Worm (Caenorhabditis elegans): ENCODE data around the gene unc-96.

unc-96 gene

ce11 chrX:593245-593733 lies 27.8 kb downstream of the unc-96 start (continued):
- TF ChIP-seq alr-1 (tag; optimal IDR thresholded peaks at IDR 0.05) = no peak
- peak; percentile 88 for TF ChIP-seq peb-1 (tag; optimal IDR thresholded peaks at IDR 0.05)
- TF ChIP-seq ztf-11 (tag; optimal IDR thresholded peaks at IDR 0.05) = no peak
- peak; percentile 76 for TF ChIP-seq lin-13 (GFP tag; optimal IDR thresholded peaks at IDR 0.05)
- no peak for TF ChIP-seq elt-1 (tag; optimal IDR thresholded peaks at IDR 0.05)
- peak; percentile 80 for TF ChIP-seq nhr-25 (tag; optimal IDR thresholded peaks at IDR 0.05)
- TF ChIP-seq nhr-10 (tag; optimal IDR thresholded peaks at IDR 0.05) = no peak

- no peak for TF ChIP-seq unc-62 (GFP tag; optimal IDR thresholded peaks at IDR 0.05)
- TF ChIP-seq aly-2 (tag; optimal IDR thresholded peaks at IDR 0.05) = no peak
- TF ChIP-seq ztf-4 (tag; optimal IDR thresholded peaks at IDR 0.05) = no peak
- no peak for TF ChIP-seq nhr-25 (tag; optimal IDR thresholded peaks at IDR 0.05)
- no peak for TF ChIP-seq nhr-129 (tag; optimal IDR thresholded peaks at IDR 0.05)
- no peak for TF ChIP-seq elt-1 (tag; optimal IDR thresholded peaks at IDR 0.05)
- no peak for TF ChIP-seq C34F6.9 (tag; optimal IDR thresholded peaks at IDR 0.05)
- no peak for TF ChIP-seq ztf-1 (GFP tag; conservative IDR thresholded peaks at IDR 0.05)
- no peak for TF ChIP-seq ztf-11 (tag; optimal IDR thresholded peaks at IDR 0.05)
- no peak for TF ChIP-seq snpc-4 (tag; optimal IDR thresholded peaks at IDR 0.05)
- no peak for TF ChIP-seq lin-39 (tag; optimal IDR thresholded peaks at IDR 0.05)
- TF ChIP-seq skn-1 (tag; optimal IDR thresholded peaks at IDR 0.05) = no peak
- no peak for TF ChIP-seq ZK546.5 (tag; optimal IDR thresholded peaks at IDR 0.05)
- no peak for TF ChIP-seq zag-1 (tag; optimal IDR thresholded peaks at IDR 0.05)
- TF ChIP-seq lin-13 (GFP tag; optimal IDR thresholded peaks at IDR 0.05) = no peak
- TF ChIP-seq mdl-1 (tag; optimal IDR thresholded peaks at IDR 0.05) = no peak
- TF ChIP-seq nhr-11 (tag; optimal IDR thresholded peaks at IDR 0.05) = no peak
- no peak for TF ChIP-seq F13H6.1 (tag; optimal IDR thresholded peaks at IDR 0.05)
- no peak for TF ChIP-seq lin-11 (tag; optimal IDR thresholded peaks at IDR 0.05)
- TF ChIP-seq mbf-1 (tag; optimal IDR thresholded peaks at IDR 0.05) = no peak
Observed at ce11 chrX:591056-591455, 30.0 kb downstream of the unc-96 start.

- TF ChIP-seq unc-55 (GFP tag; optimal IDR thresholded peaks at IDR 0.05) (no peak), elt-1 (tag; optimal IDR thresholded peaks at IDR 0.05) (no peak), unc-39 (tag; optimal IDR thresholded peaks at IDR 0.05) (no peak), mab-5 (tag; optimal IDR thresholded peaks at IDR 0.05) (no peak), egl-27 (tag; optimal IDR thresholded peaks at IDR 0.05) (no peak), snpc-4 (tag; optimal IDR thresholded peaks at IDR 0.05) (no peak), zag-1 (tag; optimal IDR thresholded peaks at IDR 0.05) (no peak), dmd-4 (tag; optimal IDR thresholded peaks at IDR 0.05) (no peak), nhr-23 (tag; optimal IDR thresholded peaks at IDR 0.05) (no peak), ama-1 (optimal IDR thresholded peaks at IDR 0.05) (no peak), blmp-1 (tag; optimal IDR thresholded peaks at IDR 0.05; ENCODE audit: insufficient read depth) (no peak), lin-11 (tag; optimal IDR thresholded peaks at IDR 0.05) (no peak), F13H6.1 (tag; optimal IDR thresholded peaks at IDR 0.05) (no peak), fos-1 (tag; optimal IDR thresholded peaks at IDR 0.05) (no peak)
Observed at ce11 chrX:587798-588197, 33.3 kb downstream of the unc-96 start, which contains the start of gene mrp-1. TSS of gene mrp-1 (minus strand) at chrX:587898.

- no peak for TF ChIP-seq nhr-129 (tag; optimal IDR thresholded peaks at IDR 0.05)
- TF ChIP-seq nhr-21 (tag; optimal IDR thresholded peaks at IDR 0.05) = no peak
- TF ChIP-seq ama-1 (optimal IDR thresholded peaks at IDR 0.05) = no peak
- no peak for TF ChIP-seq aly-2 (tag; optimal IDR thresholded peaks at IDR 0.05)
- no peak for TF ChIP-seq sem-4 (tag; optimal IDR thresholded peaks at IDR 0.05)
- no peak for TF ChIP-seq alr-1 (tag; optimal IDR thresholded peaks at IDR 0.05)
- no peak for TF ChIP-seq sma-3 (GFP tag; optimal IDR thresholded peaks at IDR 0.05)
- TF ChIP-seq ceh-16 (tag; optimal IDR thresholded peaks at IDR 0.05) = peak; percentile 11
- TF ChIP-seq nhr-23 (tag; optimal IDR thresholded peaks at IDR 0.05) = no peak
- no peak for TF ChIP-seq ceh-82 (tag; optimal IDR thresholded peaks at IDR 0.05)
- no peak for TF ChIP-seq egl-27 (tag; optimal IDR thresholded peaks at IDR 0.05)
- TF ChIP-seq C34F6.9 (tag; optimal IDR thresholded peaks at IDR 0.05) = no peak
- no peak for TF ChIP-seq ZK546.5 (tag; optimal IDR thresholded peaks at IDR 0.05)
- TF ChIP-seq nhr-25 (tag; optimal IDR thresholded peaks at IDR 0.05) = peak; percentile 11
- TF ChIP-seq sma-9 (GFP tag; optimal IDR thresholded peaks at IDR 0.05) = no peak
- TF ChIP-seq sma-9 (tag; optimal IDR thresholded peaks at IDR 0.05) = no peak
- peak; percentile 41 for TF ChIP-seq elt-1 (tag; optimal IDR thresholded peaks at IDR 0.05)
- no peak for TF ChIP-seq nhr-11 (tag; optimal IDR thresholded peaks at IDR 0.05)
- no peak for TF ChIP-seq elt-3 (tag; optimal IDR thresholded peaks at IDR 0.05)
- no peak for TF ChIP-seq lin-11 (tag; optimal IDR thresholded peaks at IDR 0.05)
- TF ChIP-seq R02D3.7 (tag; optimal IDR thresholded peaks at IDR 0.05) = no peak
- no peak for TF ChIP-seq mab-5 (tag; optimal IDR thresholded peaks at IDR 0.05)
- no peak for TF ChIP-seq mbf-1 (tag; optimal IDR thresholded peaks at IDR 0.05)
- no peak for TF ChIP-seq unc-55 (GFP tag; optimal IDR thresholded peaks at IDR 0.05)
- no peak for TF ChIP-seq lsy-2 (tag; optimal IDR thresholded peaks at IDR 0.05)
Observed at ce11 chrX:585598-586217, 35.4 kb downstream of the unc-96 start.
